Fruit fly (Drosophila melanogaster) S2 (cell line): ENCODE results near the gene Lrrk.

ENCODE experiments used
- CG8478 ChIP-seq: fragments of >200 bp; optimal IDR thresholded peaks from 2 replicates; lab custom pipeline; 2018
- CTCF ChIP-seq, 2 experiments: fragments of >200 bp; optimal IDR thresholded peaks; 2 replicates each; lab custom pipeline; 2018

DNA sequence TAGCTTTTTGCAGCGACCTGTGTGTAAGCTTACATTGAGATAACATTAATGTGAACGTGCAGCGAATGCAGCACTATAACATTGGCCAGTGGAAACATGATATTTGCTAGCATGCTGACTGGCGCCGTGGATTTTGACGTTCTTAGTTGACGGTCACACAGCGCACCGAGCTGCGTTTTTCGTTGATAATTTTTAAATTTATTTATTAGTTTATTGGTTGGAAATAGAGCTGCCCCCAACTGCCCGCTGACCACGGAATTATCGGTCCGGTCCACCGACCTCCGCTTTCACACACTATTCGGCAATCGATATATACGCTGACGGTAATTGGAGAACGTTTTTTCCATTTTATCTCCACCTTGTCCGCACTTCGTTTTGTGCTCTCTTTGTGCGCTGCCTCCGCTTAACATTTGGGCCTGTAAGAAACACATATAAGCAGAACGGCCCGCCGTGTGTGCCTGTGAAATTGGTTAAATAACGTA, 13.4 kb upstream of the Lrrk start, which contains the start of gene H:
- TF ChIP-seq CTCF (optimal IDR thresholded peaks at IDR 0.05; lab: Kevin White, UChicago) (peak in 1 of 2 experiments; percentile 39), CG8478 (lab: Kevin White, UChicago) (no peak)
